Worm (Caenorhabditis elegans): ENCODE results near the gene str-205.

- no peak for TF ChIP-seq tbx-9 (tag; optimal IDR thresholded peaks at IDR 0.05; ENCODE audit: borderline replicate concordance)
- no peak for TF ChIP-seq lin-35 (GFP tag; optimal IDR thresholded peaks at IDR 0.05)
- TF ChIP-seq egl-18 (GFP tag; IDR thresholded peaks at IDR 0.05): no peak
- TF ChIP-seq lsy-27 (tag; optimal IDR thresholded peaks at IDR 0.05; ENCODE audit: borderline replicate concordance, insufficient read depth): no peak
- TF ChIP-seq F49E8.2 (tag; optimal IDR thresholded peaks at IDR 0.05; ENCODE audit: insufficient read depth): no peak
- TF ChIP-seq bed-2 (GFP tag; IDR thresholded peaks at IDR 0.05): no peak
- TF ChIP-seq zim-3 (tag; optimal IDR thresholded peaks at IDR 0.05): no peak
- TF ChIP-seq F57C9.4 (tag; optimal IDR thresholded peaks at IDR 0.05): no peak
- no peak for TF ChIP-seq ama-1 (optimal IDR thresholded peaks at IDR 0.05)
- TF ChIP-seq ama-1 (GFP tag; optimal IDR thresholded peaks at IDR 0.05): no peak
- no peak for TF ChIP-seq dpff-1 (tag; optimal IDR thresholded peaks at IDR 0.05)
Observed at ce11 chrV:4968775-4969174, 39.0 kb upstream of the str-205 start.

Measured in whole organism, young adult.